Fruit fly (Drosophila melanogaster) whole organism, wandering third instar larva: ENCODE measurements around the gene CG5399.
A peak's percentile ranks its signal among the peaks of the same experiment; 100 is the strongest.

Experiments used
- CG32264 ChIP-seq: fragments of 200-800 bp; sonication (Bioruptor generic); optimal IDR thresholded peaks from 2 replicates; lab custom pipeline; 2016; ENCODE audit warnings: missing biosample characterization, missing genetic modification characterization
- CG9705 ChIP-seq: fragments of 200-800 bp; sonication (Bioruptor generic); optimal IDR thresholded peaks from 2 replicates; lab custom pipeline; 2018; ENCODE audit warnings: missing biosample characterization, mild to moderate bottlenecking, missing genetic modification characterization
- Dfd ChIP-seq: fragments of >200 bp; optimal IDR thresholded peaks from 2 replicates; lab custom pipeline; 2017; ENCODE audit warnings: missing biosample characterization, missing genetic modification characterization
- Myc ChIP-seq: fragments of >200 bp; optimal IDR thresholded peaks from 2 replicates; lab custom pipeline; 2017
- OdsH ChIP-seq: fragments of 200-800 bp; sonication (Bioruptor generic); optimal IDR thresholded peaks from 2 replicates; lab custom pipeline; 2016; ENCODE audit warnings: missing biosample characterization, mild to moderate bottlenecking, missing genetic modification characterization
- br ChIP-seq: fragments of 200-800 bp; sonication (Bioruptor generic); optimal IDR thresholded peaks from 2 replicates; lab custom pipeline; 2016; ENCODE audit warnings: missing biosample characterization, missing genetic modification characterization
- fru ChIP-seq: fragments of 200-800 bp; sonication (Bioruptor generic); optimal IDR thresholded peaks from 3 replicates; lab custom pipeline; 2016; ENCODE audit warnings: missing biosample characterization, mild to moderate bottlenecking, missing genetic modification characterization
- h ChIP-seq: fragments of 200-800 bp; sonication (Bioruptor generic); optimal IDR thresholded peaks from 3 replicates; lab custom pipeline; 2016; ENCODE audit warnings: missing biosample characterization, mild to moderate bottlenecking, missing genetic modification characterization
- pan ChIP-seq: fragments of >200 bp; optimal IDR thresholded peaks from 2 replicates; lab custom pipeline; 2017
- rgr ChIP-seq: fragments of 200-800 bp; sonication (Bioruptor generic); optimal IDR thresholded peaks from 3 replicates; lab custom pipeline; 2016; ENCODE audit warnings: missing biosample characterization, mild to moderate bottlenecking, missing genetic modification characterization
- usp ChIP-seq: fragments of >200 bp; optimal IDR thresholded peaks from 2 replicates; lab custom pipeline; 2017; ENCODE audit warnings: missing biosample characterization, missing genetic modification characterization

- TF ChIP-seq usp (GFP tag; lab: Kevin White, UChicago) (no peak), Dfd (GFP tag; lab: Kevin White, UChicago) (no peak), br (GFP tag; lab: Kevin White, UChicago) (no peak), CG9705 (GFP tag; lab: Kevin White, UChicago) (no peak), CG32264 (GFP tag; lab: Kevin White, UChicago) (no peak), fru (GFP tag; lab: Kevin White, UChicago) (no peak), Myc (lab: Kevin White, UChicago) (no peak), pan (lab: Kevin White, UChicago) (no peak), rgr (GFP tag; lab: Kevin White, UChicago) (peak; percentile 16), h (GFP tag; lab: Kevin White, UChicago) (peak; percentile 12), OdsH (GFP tag; lab: Kevin White, UChicago) (peak; percentile 28)
These were observed 42.3 kb upstream of the CG5399 start for dm6 chr3R:15652632-15653248.
